Worm (Caenorhabditis elegans): ENCODE measurements around the gene C46G7.1.
"Not testable (repeated sequence)": the region's sequence is repeated elsewhere in the genome, so short reads cannot be mapped to it uniquely, and the experiment has no call there.

Gene C46G7.1

DNA sequence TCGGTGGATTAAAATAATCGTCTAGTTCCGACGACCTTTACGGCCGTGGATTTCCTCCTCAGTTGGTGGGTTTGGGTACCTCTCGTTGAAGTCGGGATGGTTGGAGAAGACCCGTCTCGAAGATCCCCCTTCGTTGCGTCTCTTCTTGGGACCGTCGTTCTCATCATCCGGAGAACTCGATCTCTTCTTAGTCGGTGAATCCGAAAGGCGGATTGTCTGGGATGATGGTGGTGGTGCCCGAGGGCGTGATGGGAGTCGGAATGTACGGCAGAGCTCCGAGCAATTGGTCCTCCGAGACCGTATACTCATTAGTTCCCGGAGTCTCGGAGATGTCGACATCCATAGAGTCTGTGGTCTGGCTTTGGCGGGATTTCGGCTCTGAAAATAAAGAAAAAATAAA is 7.5 kb upstream of the C46G7.1 start:
- no peak for TF ChIP-seq tbx-8 (GFP tag; optimal IDR thresholded peaks at IDR 0.05)
- TF ChIP-seq flh-1 (GFP tag; optimal IDR thresholded peaks at IDR 0.05), result no peak
- no peak for TF ChIP-seq bed-3 (GFP tag; optimal IDR thresholded peaks at IDR 0.05)
- no peak for TF ChIP-seq mab-5 (tag; optimal IDR thresholded peaks at IDR 0.05)
- no peak for TF ChIP-seq mls-2 (tag; optimal IDR thresholded peaks at IDR 0.05)
- no peak for TF ChIP-seq nhr-76 (tag; optimal IDR thresholded peaks at IDR 0.05)
- TF ChIP-seq ces-1 (GFP tag; optimal IDR thresholded peaks at IDR 0.05), result no peak
- no peak for TF ChIP-seq blmp-1 (tag; optimal IDR thresholded peaks at IDR 0.05)

DNA sequence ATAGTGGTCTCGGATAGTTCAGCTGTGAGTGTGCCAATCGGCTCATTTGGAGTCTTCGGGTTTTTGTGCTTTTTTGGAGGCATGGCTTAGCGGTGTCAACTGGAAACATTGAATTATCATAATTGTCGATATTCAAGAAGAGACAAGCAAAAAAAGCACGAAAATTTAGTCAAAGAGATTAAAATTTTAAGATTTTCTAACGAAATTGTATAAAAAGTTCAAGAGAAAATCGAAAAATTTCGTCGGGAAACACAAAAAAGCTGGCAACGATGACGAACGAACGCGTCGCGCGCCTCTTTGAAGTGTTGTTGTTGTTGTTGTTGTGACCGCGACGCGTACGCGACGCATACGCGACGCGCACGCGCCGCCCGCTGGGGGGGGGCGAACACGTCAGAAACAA is 6.3 kb upstream of the C46G7.1 start, which contains the start of gene C46G7.5:
Gene C46G7.5 (minus strand): TSS at position 101 of the 400 bp plus-strand sequence.
- TF ChIP-seq zip-8 (tag; optimal IDR thresholded peaks at IDR 0.05) (no peak), hlh-1 (tag; optimal IDR thresholded peaks at IDR 0.05) (no peak), unc-62 (GFP tag; optimal IDR thresholded peaks at IDR 0.05) (no peak), ztf-11 (tag; optimal IDR thresholded peaks at IDR 0.05) (no peak), ces-1 (GFP tag; optimal IDR thresholded peaks at IDR 0.05) (no peak), bed-3 (GFP tag; optimal IDR thresholded peaks at IDR 0.05) (no peak), nhr-2 (tag; optimal IDR thresholded peaks at IDR 0.05) (no peak), mls-2 (tag; optimal IDR thresholded peaks at IDR 0.05) (no peak), unc-120 (tag; optimal IDR thresholded peaks at IDR 0.05; ENCODE audit: poor library complexity, severe bottlenecking) (no peak), nhr-76 (tag; optimal IDR thresholded peaks at IDR 0.05) (no peak), tbx-8 (GFP tag; optimal IDR thresholded peaks at IDR 0.05) (no peak), mep-1 (tag; optimal IDR thresholded peaks at IDR 0.05) (no peak), nhr-28 (tag; optimal IDR thresholded peaks at IDR 0.05) (no peak), ceh-39 (tag; optimal IDR thresholded peaks at IDR 0.05) (no peak), blmp-1 (tag; optimal IDR thresholded peaks at IDR 0.05) (no peak), nhr-237 (tag; optimal IDR thresholded peaks at IDR 0.05) (no peak)

DNA sequence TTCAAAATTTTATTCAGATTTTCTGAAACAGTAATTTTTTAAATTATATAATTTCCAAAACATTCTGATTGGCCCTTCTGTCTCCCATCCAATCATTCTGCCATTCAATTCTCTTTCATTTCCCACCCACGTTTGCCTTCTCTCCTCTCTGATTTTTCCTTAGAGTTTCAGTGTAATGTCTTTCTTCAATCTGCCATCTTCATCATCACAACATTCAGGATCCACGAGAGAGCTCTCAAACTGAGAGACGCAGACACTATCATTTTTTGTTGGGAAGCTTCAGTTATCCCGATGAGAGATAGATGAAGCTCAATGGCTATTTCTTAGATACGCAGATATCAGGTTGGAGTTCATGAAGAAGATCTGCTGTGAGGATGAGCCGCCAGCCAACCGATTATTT is 4.0 kb upstream of the C46G7.1 start:
- TF ChIP-seq hlh-1 (tag; optimal IDR thresholded peaks at IDR 0.05) (peak; percentile 70), unc-62 (GFP tag; optimal IDR thresholded peaks at IDR 0.05) (peak; percentile 86), snpc-4 (tag; optimal IDR thresholded peaks at IDR 0.05) (no peak), elt-3 (tag; optimal IDR thresholded peaks at IDR 0.05) (no peak), unc-120 (tag; optimal IDR thresholded peaks at IDR 0.05; ENCODE audit: poor library complexity, severe bottlenecking) (peak; percentile 64)

DNA sequence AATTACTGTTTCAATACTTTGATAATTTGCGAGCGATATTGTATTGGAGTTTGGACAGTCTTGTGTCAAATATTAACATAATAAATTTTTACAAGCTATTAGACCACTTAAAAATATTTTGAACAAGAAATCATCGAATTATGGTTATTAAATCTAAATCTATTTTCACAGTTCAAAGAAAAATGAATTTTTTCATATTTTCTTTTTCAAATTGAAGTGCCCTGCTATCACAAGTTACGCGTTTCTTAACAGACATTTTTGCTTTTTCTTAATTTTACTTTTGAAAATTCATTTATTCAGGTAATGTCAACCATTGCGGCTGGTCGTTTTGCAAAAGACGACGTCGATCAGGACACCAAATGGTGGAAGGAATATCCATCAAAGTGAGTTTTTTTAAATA is 2.9 kb upstream of the C46G7.1 start, which contains the start of gene C46G7.2:
Gene C46G7.2 (plus strand): TSS at position 301 of the 400 bp plus-strand sequence.
- TF ChIP-seq sptf-1 (tag; optimal IDR thresholded peaks at IDR 0.05), result no peak
- no peak for TF ChIP-seq flh-1 (GFP tag; optimal IDR thresholded peaks at IDR 0.05)
- TF ChIP-seq mls-2 (tag; optimal IDR thresholded peaks at IDR 0.05), result no peak
- no peak for TF ChIP-seq hlh-1 (tag; optimal IDR thresholded peaks at IDR 0.05)
- TF ChIP-seq sem-2 (GFP tag; optimal IDR thresholded peaks at IDR 0.05), result no peak
- TF ChIP-seq tbx-8 (GFP tag; optimal IDR thresholded peaks at IDR 0.05), result no peak
- TF ChIP-seq bed-3 (GFP tag; optimal IDR thresholded peaks at IDR 0.05), result no peak
- TF ChIP-seq pha-4 (tag; optimal IDR thresholded peaks at IDR 0.05), result no peak
- no peak for TF ChIP-seq ces-1 (GFP tag; optimal IDR thresholded peaks at IDR 0.05)
- no peak for TF ChIP-seq nhr-76 (tag; optimal IDR thresholded peaks at IDR 0.05)
- TF ChIP-seq unc-39 (tag; optimal IDR thresholded peaks at IDR 0.05), result no peak
- no peak for TF ChIP-seq elt-1 (tag; optimal IDR thresholded peaks at IDR 0.05; ENCODE audit: borderline replicate concordance, insufficient read depth)
- TF ChIP-seq zip-8 (tag; optimal IDR thresholded peaks at IDR 0.05), result no peak
- TF ChIP-seq lsy-2 (tag; optimal IDR thresholded peaks at IDR 0.05), result no peak
- no peak for TF ChIP-seq cnd-1 (tag; optimal IDR thresholded peaks at IDR 0.05)
- no peak for TF ChIP-seq nhr-237 (tag; optimal IDR thresholded peaks at IDR 0.05)
- TF ChIP-seq ham-2 (GFP tag; optimal IDR thresholded peaks at IDR 0.05), result no peak
- TF ChIP-seq ztf-11 (tag; optimal IDR thresholded peaks at IDR 0.05), result no peak

DNA sequence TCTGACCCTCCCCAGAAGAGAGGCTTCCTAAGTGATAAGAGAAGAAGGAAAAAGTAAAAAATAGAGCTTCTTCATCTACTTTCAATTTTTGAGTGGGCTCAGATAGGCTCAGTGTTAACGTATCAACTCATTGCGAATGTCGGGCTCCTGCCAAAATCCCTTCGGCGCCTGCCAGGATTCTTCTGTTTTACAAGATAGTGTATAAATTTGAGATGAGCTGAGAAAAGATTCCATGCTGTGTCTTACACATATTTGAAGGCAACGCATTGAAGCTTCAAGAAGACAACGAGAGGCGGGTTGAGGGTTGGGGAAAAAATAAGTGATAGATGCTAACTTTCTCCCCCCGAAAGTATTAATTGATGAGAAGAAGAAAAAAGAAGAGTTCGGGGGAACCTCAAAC is 14.6 kb downstream of the C46G7.1 start:
- no peak for TF ChIP-seq bed-3 (GFP tag; optimal IDR thresholded peaks at IDR 0.05)
- TF ChIP-seq unc-120 (tag; optimal IDR thresholded peaks at IDR 0.05; ENCODE audit: poor library complexity, severe bottlenecking), result peak; percentile 15

DNA sequence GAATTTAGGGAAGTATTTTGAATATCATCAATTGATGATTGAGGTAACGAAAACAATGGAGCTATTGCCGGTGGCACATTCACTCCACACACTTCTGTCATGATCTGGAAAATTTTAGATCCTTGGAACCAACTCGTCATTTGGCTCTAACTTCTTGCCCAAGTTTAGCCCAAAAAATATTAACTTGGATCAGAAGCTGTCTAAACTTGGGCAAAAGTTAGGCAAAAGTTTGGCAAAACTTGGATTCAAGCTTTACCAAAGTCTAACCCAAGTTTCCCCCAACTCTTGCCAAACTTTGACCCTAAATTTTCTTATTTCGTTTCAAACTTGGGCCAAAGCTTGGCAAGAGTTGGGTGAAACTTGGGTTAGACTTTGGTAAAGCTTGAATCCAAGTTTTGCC is 15.7 kb downstream of the C46G7.1 start, which contains the start of gene pqn-22:
Gene pqn-22 (minus strand): TSS at position 101 of the 400 bp plus-strand sequence.
- TF ChIP-seq ces-1 (GFP tag; optimal IDR thresholded peaks at IDR 0.05); elt-1 (tag; optimal IDR thresholded peaks at IDR 0.05; ENCODE audit: borderline replicate concordance, insufficient read depth); snpc-4 (tag; optimal IDR thresholded peaks at IDR 0.05): not testable (repeated sequence)
